Worm (Caenorhabditis elegans): ENCODE data around the gene K03A1.4.

K03A1.4 gene

ce11 chrX:7264591-7265306 lies 33.8 kb downstream of the K03A1.4 start (continued):
- TF ChIP-seq gmeb-1 (tag; optimal IDR thresholded peaks at IDR 0.05) (peak; percentile 37), lin-11 (tag; optimal IDR thresholded peaks at IDR 0.05) (peak; percentile 89), nhr-129 (tag; optimal IDR thresholded peaks at IDR 0.05) (peak; percentile 97), mbf-1 (tag; optimal IDR thresholded peaks at IDR 0.05) (no peak), skn-1 (tag; optimal IDR thresholded peaks at IDR 0.05) (no peak), peb-1 (tag; optimal IDR thresholded peaks at IDR 0.05) (peak; percentile 59), nhr-12 (tag; optimal IDR thresholded peaks at IDR 0.05) (no peak), ama-1 (optimal IDR thresholded peaks at IDR 0.05) (peak; percentile 65), elt-3 (tag; optimal IDR thresholded peaks at IDR 0.05) (no peak), nhr-21 (tag; optimal IDR thresholded peaks at IDR 0.05) (peak; percentile 84), lin-39 (tag; optimal IDR thresholded peaks at IDR 0.05) (no peak), alr-1 (tag; optimal IDR thresholded peaks at IDR 0.05) (no peak), R02D3.7 (tag; optimal IDR thresholded peaks at IDR 0.05) (no peak), mab-5 (tag; optimal IDR thresholded peaks at IDR 0.05) (peak; percentile 68), nhr-23 (tag; optimal IDR thresholded peaks at IDR 0.05) (no peak), aly-2 (tag; optimal IDR thresholded peaks at IDR 0.05) (no peak), dmd-4 (tag; optimal IDR thresholded peaks at IDR 0.05) (no peak), unc-62 (GFP tag; optimal IDR thresholded peaks at IDR 0.05) (no peak), ceh-82 (tag; optimal IDR thresholded peaks at IDR 0.05) (no peak), Y55F3AM.14 (GFP tag; optimal IDR thresholded peaks at IDR 0.05) (peak; percentile 88)

- TF ChIP-seq egl-27 (tag; optimal IDR thresholded peaks at IDR 0.05) (no peak), fos-1 (tag; optimal IDR thresholded peaks at IDR 0.05) (peak; percentile 0)
Measured at ce11 chrX:7260327-7261019, 38.1 kb downstream of the K03A1.4 start, which contains the start of gene lact-1. Gene lact-1 (minus strand): TSS chrX:7260377.

ce11 chrX:7256891-7257290 lies 41.7 kb downstream of the K03A1.4 start, which contains the start of gene F46H5.5:
Gene F46H5.5 (minus strand): TSS chrX:7256991.
- no peak for TF ChIP-seq lin-13 (GFP tag; optimal IDR thresholded peaks at IDR 0.05)
- peak; percentile 64 for TF ChIP-seq unc-55 (GFP tag; optimal IDR thresholded peaks at IDR 0.05)
- no peak for TF ChIP-seq nhr-21 (tag; optimal IDR thresholded peaks at IDR 0.05)
- TF ChIP-seq elt-1 (tag; optimal IDR thresholded peaks at IDR 0.05), result no peak
- no peak for TF ChIP-seq R02D3.7 (tag; optimal IDR thresholded peaks at IDR 0.05)

- peak; percentile 47 for TF ChIP-seq nhr-129 (tag; optimal IDR thresholded peaks at IDR 0.05)
- TF ChIP-seq unc-55 (GFP tag; optimal IDR thresholded peaks at IDR 0.05), result peak; percentile 32
- TF ChIP-seq ztf-1 (GFP tag; conservative IDR thresholded peaks at IDR 0.05), result no peak
Measured at ce11 chrX:7254558-7254957, 44.0 kb downstream of the K03A1.4 start, which contains the start of gene F46H5.4. Gene F46H5.4 (minus strand): TSS chrX:7254610.
